Worm (Caenorhabditis elegans) whole organism, mixed stage, embryonic: Measurements from ENCODE around the gene F41B5.1.

ENCODE experiments used
- M03D4.4 ChIP-seq: sonication (generic microtip); optimal IDR thresholded peaks from 2 replicates; lab custom pipeline; 2017; ENCODE audit warnings: mild to moderate bottlenecking, missing genetic modification characterization, missing compliant biosample characterization
- blmp-1 ChIP-seq: fragments of 150-350 bp; optimal IDR thresholded peaks from 2 replicates; lab custom pipeline; 2014; ENCODE audit warnings: missing biosample characterization, missing genetic modification characterization
- ceh-83 ChIP-seq: fragments of 200-800 bp; sonication (Bioruptor generic); optimal IDR thresholded peaks from 2 replicates; lab custom pipeline; 2018; ENCODE audit warnings: mild to moderate bottlenecking, missing genetic modification characterization, missing compliant biosample characterization
- elt-3 ChIP-seq: fragments of 150-350 bp; optimal IDR thresholded peaks from 2 replicates; lab custom pipeline; 2014; ENCODE audit warnings: missing biosample characterization, missing genetic modification characterization
- flh-1 ChIP-seq: fragments of 200-800 bp; sonication (Bioruptor generic); optimal IDR thresholded peaks from 2 replicates; lab custom pipeline; 2018; ENCODE audit warnings: mild to moderate bottlenecking, missing genetic modification characterization, moderate library complexity, missing compliant biosample characterization
- lin-13 ChIP-seq: fragments of 150-350 bp; optimal IDR thresholded peaks from 2 replicates; lab custom pipeline; 2014; ENCODE audit warnings: missing biosample characterization, missing genetic modification characterization
- mep-1 ChIP-seq: fragments of 150-350 bp; optimal IDR thresholded peaks from 2 replicates; lab custom pipeline; 2017; ENCODE audit warnings: missing biosample characterization, missing genetic modification reagents, missing genetic modification characterization, inconsistent platforms
- nhr-12 ChIP-seq: fragments of 150-350 bp; optimal IDR thresholded peaks from 2 replicates; lab custom pipeline; 2014; ENCODE audit warnings: missing biosample characterization, missing genetic modification characterization
- nhr-237 ChIP-seq: fragments of 150-350 bp; optimal IDR thresholded peaks from 2 replicates; lab custom pipeline; 2014; ENCODE audit warnings: missing biosample characterization, missing genetic modification characterization
- nhr-28 ChIP-seq: fragments of 150-350 bp; optimal IDR thresholded peaks from 2 replicates; lab custom pipeline; 2014; ENCODE audit warnings: missing biosample characterization, missing genetic modification characterization
- pha-4 ChIP-seq: fragments of 150-350 bp; optimal IDR thresholded peaks from 2 replicates; lab custom pipeline; 2018; ENCODE audit warnings: missing biosample characterization, missing genetic modification reagents, missing genetic modification characterization
- unc-39 ChIP-seq: fragments of 150-350 bp; optimal IDR thresholded peaks from 2 replicates; lab custom pipeline; 2014; ENCODE audit warnings: missing biosample characterization, missing genetic modification characterization
- ztf-11 ChIP-seq: fragments of 150-350 bp; optimal IDR thresholded peaks from 2 replicates; lab custom pipeline; 2014; ENCODE audit warnings: missing biosample characterization, missing genetic modification characterization

ce11 chrV:2211936-2212335, 43.4 kb upstream of the F41B5.1 start, which contains the start of gene nhr-133:
- TF ChIP-seq pha-4 (no peak), elt-3 (no peak), flh-1 (no peak), unc-39 (tag; lab: Kevin White, UChicago) (no peak), nhr-12 (tag; lab: Kevin White, UChicago) (no peak), nhr-237 (tag; lab: Kevin White, UChicago) (no peak), ztf-11 (tag; lab: Kevin White, UChicago) (no peak), mep-1 (tag; lab: Kevin White, UChicago) (no peak), ceh-83 (GFP tag; lab: Kevin White, UChicago) (no peak), M03D4.4 (tag; lab: Kevin White, UChicago) (no peak), blmp-1 (tag; lab: Kevin White, UChicago) (no peak), lin-13 (tag; lab: Kevin White, UChicago) (no peak), nhr-28 (tag; lab: Kevin White, UChicago) (no peak)
